Fruit fly (Drosophila melanogaster): ENCODE measurements around the gene ctrip.

ctrip gene

dm6 chr3R:4821098-4821605 lies 9.3 kb upstream of the ctrip start, which contains the start of gene CG14657 (continued):
- TF ChIP-seq schlank (tag; optimal IDR thresholded peaks at IDR 0.05) (no peak), z (GFP tag; IDR thresholded peaks at IDR 0.05) (no peak), usp (GFP tag; optimal IDR thresholded peaks at IDR 0.05) (no peak), Dbx (GFP tag; IDR thresholded peaks at IDR 0.05) (no peak), Dp (GFP tag; optimal IDR thresholded peaks at IDR 0.05) (peak; percentile 94), bigmax (GFP tag; optimal IDR thresholded peaks at IDR 0.05) (peak; percentile 23), CG10321 (GFP tag; IDR thresholded peaks at IDR 0.05) (no peak), tx (GFP tag; optimal IDR thresholded peaks at IDR 0.05) (peak; percentile 10), Doc2 (GFP tag; IDR thresholded peaks at IDR 0.05) (no peak), CG2129 (GFP tag; IDR thresholded peaks at IDR 0.05; ENCODE audit: partially characterized antibody) (peak; percentile 84), CrebB (tag; optimal IDR thresholded peaks at IDR 0.05) (peak; percentile 13), Trl (optimal IDR thresholded peaks at IDR 0.05) (peak in 1 of 2 experiments; percentile 29), Trl (GFP tag; optimal IDR thresholded peaks at IDR 0.05) (no peak), fru (optimal IDR thresholded peaks at IDR 0.05) (peak; percentile 18), YL-1 (GFP tag; optimal IDR thresholded peaks at IDR 0.05) (peak; percentile 86), CG3838 (GFP tag; optimal IDR thresholded peaks at IDR 0.05) (no peak), gro (GFP tag; optimal IDR thresholded peaks at IDR 0.05) (peak; percentile 32), vnd (GFP tag; IDR thresholded peaks at IDR 0.05; ENCODE audit: partially characterized antibody) (peak; percentile 91), nau (GFP tag; optimal IDR thresholded peaks at IDR 0.05) (no peak), Sry-δ (GFP tag; optimal IDR thresholded peaks at IDR 0.05) (peak; percentile 81), CG9797 (GFP tag; optimal IDR thresholded peaks at IDR 0.05) (peak; percentile 87), CG17802 (tag; optimal IDR thresholded peaks at IDR 0.05) (no peak), CG6813 (GFP tag; optimal IDR thresholded peaks at IDR 0.05) (no peak), fd64A (GFP tag; optimal IDR thresholded peaks at IDR 0.05) (no peak), CG1792 (GFP tag; optimal IDR thresholded peaks at IDR 0.05) (no peak), Ravus (GFP tag; IDR thresholded peaks at IDR 0.05) (no peak), Fer3 (tag; optimal IDR thresholded peaks at IDR 0.05) (no peak), so (GFP tag; IDR thresholded peaks at IDR 0.05) (no peak), CG17359 (tag; optimal IDR thresholded peaks at IDR 0.05) (no peak), seq (GFP tag; IDR thresholded peaks at IDR 0.05) (no peak), CG34224 (GFP tag; IDR thresholded peaks at IDR 0.05; ENCODE audit: partially characterized antibody) (peak; percentile 94), tna (GFP tag; IDR thresholded peaks at IDR 0.05; ENCODE audit: partially characterized antibody) (peak; percentile 89), fu2 (GFP tag; optimal IDR thresholded peaks at IDR 0.05) (no peak), CG7987 (GFP tag; optimal IDR thresholded peaks at IDR 0.05) (peak; percentile 29), tap (tag; optimal IDR thresholded peaks at IDR 0.05) (no peak), shn (GFP tag; optimal IDR thresholded peaks at IDR 0.05) (no peak), ci (GFP tag; IDR thresholded peaks at IDR 0.05) (no peak), CG13287 (GFP tag; IDR thresholded peaks at IDR 0.05; ENCODE audit: partially characterized antibody) (peak; percentile 98), bbx (GFP tag; IDR thresholded peaks at IDR 0.05; ENCODE audit: partially characterized antibody) (peak; percentile 96), CG15696 (tag; optimal IDR thresholded peaks at IDR 0.05) (no peak), CG18764 (GFP tag; optimal IDR thresholded peaks at IDR 0.05) (no peak), CG9727 (GFP tag; optimal IDR thresholded peaks at IDR 0.05) (peak; percentile 27), nmo (GFP tag; optimal IDR thresholded peaks at IDR 0.05) (peak; percentile 29), nerfin-1 (tag; optimal IDR thresholded peaks at IDR 0.05) (peak; percentile 15), sens-2 (GFP tag; IDR thresholded peaks at IDR 0.05) (no peak), inv (GFP tag; IDR thresholded peaks at IDR 0.05; ENCODE audit: partially characterized antibody) (peak; percentile 87), CG9215 (GFP tag; IDR thresholded peaks at IDR 0.05) (no peak), Opbp (GFP tag; IDR thresholded peaks at IDR 0.05; ENCODE audit: partially characterized antibody) (peak; percentile 93), CG6175 (GFP tag; IDR thresholded peaks at IDR 0.05) (no peak), Bgb (GFP tag; IDR thresholded peaks at IDR 0.05; ENCODE audit: partially characterized antibody) (peak; percentile 93), CG30020 (tag; optimal IDR thresholded peaks at IDR 0.05) (peak; percentile 50)
